Worm (Caenorhabditis elegans): ENCODE measurements around the gene F12A10.8.

- TF ChIP-seq T22C8.4 (GFP tag; IDR thresholded peaks at IDR 0.05) = peak; percentile 72
- peak; percentile 16 for TF ChIP-seq cog-1 (tag; optimal IDR thresholded peaks at IDR 0.05)
- no peak for TF ChIP-seq ztf-23 (GFP tag; IDR thresholded peaks at IDR 0.05)
- TF ChIP-seq ref-1 (GFP tag; conservative IDR thresholded peaks at IDR 0.05) = no peak
- no peak for TF ChIP-seq flt-1 (GFP tag; IDR thresholded peaks at IDR 0.05)
- no peak for TF ChIP-seq tab-1 (GFP tag; IDR thresholded peaks at IDR 0.05)
- no peak for TF ChIP-seq ztf-29 (GFP tag; IDR thresholded peaks at IDR 0.05)
These were observed 40.0 kb downstream of the F12A10.8 start for ce11 chrII:5460911-5461310.

All from whole organism, midembryonic.